Fruit fly (Drosophila melanogaster) whole organism, prepupa: ENCODE data around the gene CG18262.
A peak's percentile ranks its signal among the peaks of the same experiment; 100 is the strongest.

Experiments
- CG11294 ChIP-seq: fragments of 200-800 bp; sonication (Bioruptor generic); IDR thresholded peaks from 2 replicates; pipeline ENCODE4 v1.3.6; 2022; ENCODE audit warnings: missing biosample characterization, missing genetic modification characterization
- CG3032 ChIP-seq: fragments of 200-800 bp; optimal IDR thresholded peaks from 2 replicates; lab custom pipeline; 2019; ENCODE audit warnings: missing biosample characterization, mild to moderate bottlenecking, missing genetic modification characterization, moderate library complexity
- CG4318 ChIP-seq: fragments of 200-800 bp; sonication (Bioruptor generic); optimal IDR thresholded peaks from 3 replicates; lab custom pipeline; 2017; ENCODE audit warnings: missing biosample characterization, mild to moderate bottlenecking, missing genetic modification characterization
- Hr38 ChIP-seq: sonication (Bioruptor generic); optimal IDR thresholded peaks from 2 replicates; lab custom pipeline; 2016; ENCODE audit warnings: missing biosample characterization, missing genetic modification characterization
- Sox15 ChIP-seq: fragments of 200-800 bp; sonication (Bioruptor generic); optimal IDR thresholded peaks from 3 replicates; lab custom pipeline; 2016; ENCODE audit warnings: missing biosample characterization, missing genetic modification characterization
- cyc ChIP-seq: fragments of 200-800 bp; sonication (Bioruptor generic); optimal IDR thresholded peaks from 3 replicates; lab custom pipeline; 2016; ENCODE audit warnings: missing biosample characterization, missing genetic modification characterization
- fkh ChIP-seq: fragments of 200-800 bp; sonication (Bioruptor generic); optimal IDR thresholded peaks from 3 replicates; lab custom pipeline; 2017; ENCODE audit warnings: missing biosample characterization, mild to moderate bottlenecking, missing genetic modification characterization, moderate library complexity
- salr ChIP-seq, 2 experiments: fragments of 200-800 bp; sonication (Bioruptor generic); optimal IDR thresholded peaks; 3 replicates each; lab custom pipeline; 2016 to 2018; ENCODE audit warnings: missing biosample characterization in 2 of 2, missing genetic modification characterization in 2 of 2, mild to moderate bottlenecking in 1 of 2

- peak in 1 of 2 experiments; percentile 4 for TF ChIP-seq salr (GFP tag; optimal IDR thresholded peaks at IDR 0.05; lab: Kevin White, UChicago)
- TF ChIP-seq Sox15 (GFP tag; lab: Kevin White, UChicago) = no peak
- no peak for TF ChIP-seq CG11294 (GFP tag; lab: Robert Waterston, UW)
- TF ChIP-seq CG3032 (tag; lab: Kevin White, UChicago) = no peak
- TF ChIP-seq fkh = no peak
- no peak for TF ChIP-seq cyc (GFP tag; lab: Kevin White, UChicago)
- no peak for TF ChIP-seq CG4318 (GFP tag; lab: Kevin White, UChicago)
- TF ChIP-seq Hr38 (GFP tag; lab: Kevin White, UChicago) = no peak
Measured at dm6 chrX:8158942-8159472, 6.3 kb downstream of the CG18262 start.
